Fruit fly (Drosophila melanogaster): ENCODE results near the gene Rga.
A peak's percentile ranks its signal among the peaks of the same experiment; 100 is the strongest.

The Rga gene

dm6 chr3R:5654692-5655181 lies 41.8 kb upstream of the Rga start, which contains the start of the genes elm and MED27 (continued):
- TF ChIP-seq Hey (tag; optimal IDR thresholded peaks at IDR 0.05), result peak; percentile 56
- TF ChIP-seq caup (GFP tag; optimal IDR thresholded peaks at IDR 0.05; ENCODE audit: severe bottlenecking), result peak; percentile 87
- peak; percentile 94 for TF ChIP-seq CG17829 (tag; optimal IDR thresholded peaks at IDR 0.05)
- peak; percentile 92 for TF ChIP-seq Ada2b (GFP tag; IDR thresholded peaks at IDR 0.05)
- peak; percentile 75 for TF ChIP-seq stwl (tag; optimal IDR thresholded peaks at IDR 0.05)
- TF ChIP-seq Bgb (GFP tag; IDR thresholded peaks at IDR 0.05; ENCODE audit: partially characterized antibody), result peak; percentile 86
- TF ChIP-seq CG10431 (GFP tag; optimal IDR thresholded peaks at IDR 0.05), result peak; percentile 55
- TF ChIP-seq HHEX (GFP tag; optimal IDR thresholded peaks at IDR 0.05), result peak; percentile 87
- TF ChIP-seq CG18011 (GFP tag; optimal IDR thresholded peaks at IDR 0.05), result peak; percentile 84
- TF ChIP-seq HmgD (GFP tag; optimal IDR thresholded peaks at IDR 0.05), result peak; percentile 85
- peak; percentile 97 for TF ChIP-seq Hsf (GFP tag; optimal IDR thresholded peaks at IDR 0.05)
- TF ChIP-seq CG9215 (GFP tag; IDR thresholded peaks at IDR 0.05), result peak; percentile 96
- TF ChIP-seq CG8944 (GFP tag; optimal IDR thresholded peaks at IDR 0.05), result peak; percentile 95
- peak; percentile 90 for TF ChIP-seq Taf1 (GFP tag; IDR thresholded peaks at IDR 0.05)
- TF ChIP-seq slou (GFP tag; optimal IDR thresholded peaks at IDR 0.05), result peak; percentile 93
- TF ChIP-seq CG6813 (GFP tag; optimal IDR thresholded peaks at IDR 0.05), result peak; percentile 34
- peak; percentile 62 for TF ChIP-seq tap (tag; optimal IDR thresholded peaks at IDR 0.05)
- TF ChIP-seq Adf1 (GFP tag; IDR thresholded peaks at IDR 0.05), result peak; percentile 74
- peak; percentile 92 for TF ChIP-seq wdn (GFP tag; IDR thresholded peaks at IDR 0.05)
- peak; percentile 92 to 95 for TF ChIP-seq chif (GFP tag; optimal IDR thresholded peaks at IDR 0.05)
- peak; percentile 95 for TF ChIP-seq unc-4 (GFP tag; IDR thresholded peaks at IDR 0.05; ENCODE audit: partially characterized antibody)
- TF ChIP-seq CG33557 (GFP tag; optimal IDR thresholded peaks at IDR 0.05), result peak; percentile 88
- TF ChIP-seq crp (GFP tag; optimal IDR thresholded peaks at IDR 0.05), result peak in 1 of 2 experiments; percentile 63
- peak; percentile 98 for TF ChIP-seq Med (GFP tag)
- peak; percentile 92 for TF ChIP-seq CG12942 (GFP tag; optimal IDR thresholded peaks at IDR 0.05)
- peak; percentile 96 for TF ChIP-seq CG9817 (tag; optimal IDR thresholded peaks at IDR 0.05)
- no peak for TF ChIP-seq gsb-n (tag; optimal IDR thresholded peaks at IDR 0.05)
- peak; percentile 81 for TF ChIP-seq CG4328 (GFP tag; optimal IDR thresholded peaks at IDR 0.05)
- TF ChIP-seq sc (optimal IDR thresholded peaks at IDR 0.05), result no peak
- peak; percentile 71 for TF ChIP-seq sc (GFP tag; optimal IDR thresholded peaks at IDR 0.05)
- peak; percentile 91 to 96 for TF ChIP-seq Pdp1 (GFP tag; optimal IDR thresholded peaks at IDR 0.05)
- peak; percentile 48 for TF ChIP-seq CG4707 (GFP tag; optimal IDR thresholded peaks at IDR 0.05)
- peak; percentile 95 for TF ChIP-seq Sin3A (optimal IDR thresholded peaks at IDR 0.05)
- peak; percentile 58 for TF ChIP-seq nom (GFP tag; optimal IDR thresholded peaks at IDR 0.05)
- no peak for TF ChIP-seq pita (GFP tag; optimal IDR thresholded peaks at IDR 0.05)
- TF ChIP-seq Dref (GFP tag; IDR thresholded peaks at IDR 0.05), result peak; percentile 53
- peak; percentile 89 for TF ChIP-seq maf-S (GFP tag; optimal IDR thresholded peaks at IDR 0.05)
- peak; percentile 93 for TF ChIP-seq ranshi (GFP tag; IDR thresholded peaks at IDR 0.05)
- peak; percentile 68; the same call in 1 of the 2 replicates for TF ChIP-seq CG17612 (GFP tag; IDR thresholded peaks at IDR 0.05)
- TF ChIP-seq knrl (GFP tag; IDR thresholded peaks at IDR 0.05; ENCODE audit: partially characterized antibody), result peak; percentile 98
- TF ChIP-seq CG2202 (tag; optimal IDR thresholded peaks at IDR 0.05), result peak; percentile 86
- peak; percentile 72 for TF ChIP-seq CG7928 (GFP tag; optimal IDR thresholded peaks at IDR 0.05)
- peak; percentile 95 for TF ChIP-seq CG9797 (GFP tag; optimal IDR thresholded peaks at IDR 0.05)
- TF ChIP-seq fd96Cb (tag; optimal IDR thresholded peaks at IDR 0.05), result peak; percentile 88
- TF ChIP-seq CG12155 (GFP tag; optimal IDR thresholded peaks at IDR 0.05), result peak; percentile 94
- TF ChIP-seq hth (optimal IDR thresholded peaks at IDR 0.05), result no peak
- TF ChIP-seq CG1647 (GFP tag; optimal IDR thresholded peaks at IDR 0.05), result peak; percentile 89
- TF ChIP-seq ci (GFP tag; IDR thresholded peaks at IDR 0.05), result peak; percentile 91
- peak; percentile 86 for TF ChIP-seq CG4854 (GFP tag; optimal IDR thresholded peaks at IDR 0.05)

Data from whole organism, embryonic.